Fruit fly (Drosophila melanogaster) whole organism: ENCODE results near the gene CG17202.

ENCODE experiments used
- CG8478 ChIP-seq: fragments of >200 bp; optimal IDR thresholded peaks from 2 replicates; lab custom pipeline; 2018; ENCODE audit warnings: inconsistent platforms
- Dll ChIP-seq: fragments of >200 bp; optimal IDR thresholded peaks from 2 replicates; lab custom pipeline; 2017
- EcR ChIP-seq, 2 experiments: fragments of >200 bp; optimal IDR thresholded peaks; 2 replicates each; lab custom pipeline; 2017; ENCODE audit warnings: missing biosample characterization in 2 of 2, missing genetic modification characterization in 2 of 2, missing genetic modification reagents in 2 of 2
- pan ChIP-seq: fragments of >200 bp; optimal IDR thresholded peaks from 2 replicates; lab custom pipeline; 2017
- usp ChIP-seq: fragments of >200 bp; optimal IDR thresholded peaks from 2 replicates; lab custom pipeline; 2017; ENCODE audit warnings: missing biosample characterization, missing genetic modification characterization, mixed read lengths

DNA sequence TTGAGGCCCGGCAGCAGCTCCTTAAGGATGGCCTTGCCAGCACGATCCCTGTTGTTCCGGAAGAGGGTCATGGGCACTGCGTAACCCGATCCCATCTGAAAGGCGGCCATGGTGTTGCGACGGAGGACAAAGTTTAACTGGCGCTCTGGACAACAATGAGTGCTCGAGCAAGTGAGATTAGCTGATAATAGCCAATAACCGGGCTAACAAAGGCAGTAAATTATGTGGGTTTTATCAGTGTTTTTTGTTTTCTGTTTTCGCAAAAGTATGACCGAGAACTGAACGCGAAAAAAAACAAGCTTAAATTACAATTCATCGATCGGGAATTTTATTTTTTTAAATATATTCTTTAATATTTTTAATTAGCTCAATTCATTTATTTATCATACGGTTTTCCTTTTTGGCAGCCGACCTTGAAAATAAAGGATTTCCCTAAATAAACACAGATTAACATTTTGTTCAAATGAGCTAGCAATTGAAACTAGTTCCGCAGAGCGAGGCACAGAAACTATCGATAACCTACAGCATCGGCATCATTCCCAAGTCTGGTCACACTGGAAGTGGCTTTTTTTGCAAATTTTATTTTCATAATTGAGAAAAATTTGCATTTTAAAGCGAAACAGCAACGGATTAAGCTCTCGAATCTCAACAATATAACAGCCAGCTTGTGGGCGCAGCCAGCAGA is 9.2 kb upstream of the CG17202 start, which contains the start of the genes Dip-C and pps:
- TF ChIP-seq EcR (GFP tag; optimal IDR thresholded peaks at IDR 0.05; lab: Kevin White, UChicago): no peak
- no peak for TF ChIP-seq usp (GFP tag; lab: Kevin White, UChicago)
- no peak for TF ChIP-seq CG8478 (lab: Kevin White, UChicago)
- no peak for TF ChIP-seq Dll
- TF ChIP-seq pan (lab: Kevin White, UChicago): no peak
